Worm (Caenorhabditis elegans): ENCODE results near the gene F09B12.7.

- no peak for TF ChIP-seq cog-1 (tag; optimal IDR thresholded peaks at IDR 0.05)
- no peak for TF ChIP-seq ztf-23 (GFP tag; IDR thresholded peaks at IDR 0.05)
Observed at ce11 chrX:15103481-15103880, 8.6 kb upstream of the F09B12.7 start.
